Fruit fly (Drosophila melanogaster): Measurements from ENCODE around the gene kmr.
A peak's percentile ranks its signal among the peaks of the same experiment; 100 is the strongest.

kmr gene

dm6 chr3R:13799567-13800429 lies 84.8 kb downstream of the kmr start:
- no peak for TF ChIP-seq ham (GFP tag; IDR thresholded peaks at IDR 0.05)
- peak; percentile 82 for TF ChIP-seq CG9727 (GFP tag; optimal IDR thresholded peaks at IDR 0.05)
- no peak for TF ChIP-seq Dref (GFP tag; IDR thresholded peaks at IDR 0.05)
- peak; percentile 66 for TF ChIP-seq CG2678 (tag; optimal IDR thresholded peaks at IDR 0.05)
- TF ChIP-seq Meics (GFP tag; optimal IDR thresholded peaks at IDR 0.05) = peak; percentile 30
- TF ChIP-seq Oli (tag; optimal IDR thresholded peaks at IDR 0.05) = peak; percentile 41
- TF ChIP-seq trem (tag; optimal IDR thresholded peaks at IDR 0.05) = peak; percentile 43
- TF ChIP-seq Fer1 (GFP tag; optimal IDR thresholded peaks at IDR 0.05) = peak; percentile 3
- no peak for TF ChIP-seq CG4707 (GFP tag; optimal IDR thresholded peaks at IDR 0.05)
- peak; percentile 75 for TF ChIP-seq CG2712 (tag; optimal IDR thresholded peaks at IDR 0.05)
- no peak for TF ChIP-seq Atf6 (GFP tag; IDR thresholded peaks at IDR 0.05)
- TF ChIP-seq Hmr (GFP tag; optimal IDR thresholded peaks at IDR 0.05) = peak; percentile 27
- peak in 1 of 2 experiments; percentile 60 for TF ChIP-seq Hr51 (GFP tag; optimal IDR thresholded peaks at IDR 0.05)
- peak; percentile 4 for TF ChIP-seq CG17359 (tag; optimal IDR thresholded peaks at IDR 0.05)
- no peak for TF ChIP-seq Trl (optimal IDR thresholded peaks at IDR 0.05)
- TF ChIP-seq Trl (GFP tag; optimal IDR thresholded peaks at IDR 0.05) = no peak
- TF ChIP-seq caup (GFP tag; optimal IDR thresholded peaks at IDR 0.05; ENCODE audit: severe bottlenecking) = peak; percentile 18
- peak; percentile 4 for TF ChIP-seq CG3281 (GFP tag; optimal IDR thresholded peaks at IDR 0.05)
- TF ChIP-seq mirr (GFP tag; optimal IDR thresholded peaks at IDR 0.05) = peak; percentile 38
- peak; percentile 12 for TF ChIP-seq CG33557 (GFP tag; optimal IDR thresholded peaks at IDR 0.05)
- TF ChIP-seq Ets65A (GFP tag) = peak; percentile 67
- TF ChIP-seq CG31224 (GFP tag; IDR thresholded peaks at IDR 0.05) = peak; percentile 90
- peak; percentile 45 for TF ChIP-seq CG10209 (GFP tag; optimal IDR thresholded peaks at IDR 0.05)
- peak; percentile 83 for TF ChIP-seq zf30C (GFP tag; optimal IDR thresholded peaks at IDR 0.05)
- 0 out of 3 replicates have a peak, but pooled peaks have one; percentile 14 for TF ChIP-seq CG6791 (GFP tag; IDR thresholded peaks at IDR 0.05; ENCODE audit: partially characterized antibody)
- peak; percentile 28 for TF ChIP-seq CG15601 (tag; optimal IDR thresholded peaks at IDR 0.05)
- no peak for TF ChIP-seq HLH4C (GFP tag; IDR thresholded peaks at IDR 0.05; ENCODE audit: partially characterized antibody)
- no peak for TF ChIP-seq Aef1 (GFP tag; IDR thresholded peaks at IDR 0.05)
- 0 out of 4 replicates have a peak, but pooled peaks have one; percentile 34 for TF ChIP-seq chinmo (GFP tag; IDR thresholded peaks at IDR 0.05; ENCODE audit: partially characterized antibody)
- TF ChIP-seq tgo (GFP tag; IDR thresholded peaks at IDR 0.05) = no peak; the same call in 2 of the 3 replicates
- no peak for TF ChIP-seq gfzf (GFP tag; optimal IDR thresholded peaks at IDR 0.05)
- peak; percentile 10 for TF ChIP-seq Fer3 (tag; optimal IDR thresholded peaks at IDR 0.05)
- TF ChIP-seq tap (tag; optimal IDR thresholded peaks at IDR 0.05) = peak; percentile 25
- no peak for TF ChIP-seq Ravus (GFP tag; IDR thresholded peaks at IDR 0.05)
- TF ChIP-seq CG4404 (GFP tag; IDR thresholded peaks at IDR 0.05) = peak; percentile 41
- peak; percentile 34 for TF ChIP-seq gcm (GFP tag; optimal IDR thresholded peaks at IDR 0.05)
- TF ChIP-seq hkb (optimal IDR thresholded peaks at IDR 0.05) = no peak
- 0 out of 2 replicates have a peak, but pooled peaks have one; percentile 25 for TF ChIP-seq hkb (GFP tag; IDR thresholded peaks at IDR 0.05)
- TF ChIP-seq lilli (GFP tag; optimal IDR thresholded peaks at IDR 0.05) = no peak
- TF ChIP-seq grau (tag; optimal IDR thresholded peaks at IDR 0.05) = peak; percentile 62
- TF ChIP-seq CG8924 (tag; optimal IDR thresholded peaks at IDR 0.05) = peak; percentile 54
- TF ChIP-seq CG10366 (GFP tag; IDR thresholded peaks at IDR 0.05) = no peak
- TF ChIP-seq Hand (GFP tag; optimal IDR thresholded peaks at IDR 0.05) = peak; percentile 31
- TF ChIP-seq CkIIα-i1 (GFP tag; IDR thresholded peaks at IDR 0.05) = no peak
- peak; percentile 37 for TF ChIP-seq nmo (GFP tag; optimal IDR thresholded peaks at IDR 0.05)
- no peak for TF ChIP-seq CG3726 (GFP tag; IDR thresholded peaks at IDR 0.05)
- peak; percentile 50 for TF ChIP-seq Blimp-1 (GFP tag; optimal IDR thresholded peaks at IDR 0.05)
- no peak for TF ChIP-seq CG4820 (GFP tag; optimal IDR thresholded peaks at IDR 0.05)
